In genomic region chr2L:9206401-9206800, dm6 we compare ENCODE assay signal across 1 fruit fly cellular context.
TF ChIP-seq lines count a peak whose summit lies in the region.

No protein-coding gene starts in this region.

TF ChIP-seq in whole organism, embryonic, 481 proteins besides CTCF, POLR2A, EP300 and RAD21 (continued from another document):
- TF ChIP-seq CG12391 (tag; optimal IDR thresholded peaks at IDR 0.05; lab: Kevin White, UChicago) (peak; percentile 53), so (GFP tag; IDR thresholded peaks at IDR 0.05; lab: Robert Waterston, UW) (no peak), CG3281 (GFP tag; optimal IDR thresholded peaks at IDR 0.05; lab: Kevin White, UChicago) (no peak), h (optimal IDR thresholded peaks at IDR 0.05; lab: Kevin White, UChicago) (no peak), CG17385 (GFP tag; optimal IDR thresholded peaks at IDR 0.05; lab: Kevin White, UChicago) (peak; percentile 51), ind (GFP tag; optimal IDR thresholded peaks at IDR 0.05; lab: Kevin White, UChicago) (no peak), Eip74EF (GFP tag; optimal IDR thresholded peaks at IDR 0.05; lab: Kevin White, UChicago) (peak in 1 of 2 experiments; percentile 32), CG30431 (GFP tag; optimal IDR thresholded peaks at IDR 0.05; lab: Kevin White, UChicago) (no peak), Asciz (GFP tag; optimal IDR thresholded peaks at IDR 0.05; lab: Kevin White, UChicago) (peak; percentile 34), CG4617 (GFP tag; optimal IDR thresholded peaks at IDR 0.05; lab: Kevin White, UChicago; ENCODE audit: borderline replicate concordance) (no peak), CG8388 (GFP tag; optimal IDR thresholded peaks at IDR 0.05; lab: Kevin White, UChicago) (peak; percentile 62), scrt (GFP tag; optimal IDR thresholded peaks at IDR 0.05; lab: Kevin White, UChicago) (no peak), jigr1 (GFP tag; IDR thresholded peaks at IDR 0.05; lab: Robert Waterston, UW) (no peak), slou (GFP tag; optimal IDR thresholded peaks at IDR 0.05; lab: Kevin White, UChicago) (no peak), fd102C (GFP tag; optimal IDR thresholded peaks at IDR 0.05; lab: Kevin White, UChicago) (no peak), vvl (GFP tag; IDR thresholded peaks at IDR 0.05; lab: Robert Waterston, UW) (peak; percentile 55; the same call in 1 of the 2 replicates), Xbp1 (GFP tag; optimal IDR thresholded peaks at IDR 0.05; lab: Kevin White, UChicago) (no peak), phol (tag; optimal IDR thresholded peaks at IDR 0.05; lab: Kevin White, UChicago) (peak; percentile 77), NC2β (GFP tag; optimal IDR thresholded peaks at IDR 0.05; lab: Kevin White, UChicago) (no peak), Lim3 (GFP tag; IDR thresholded peaks at IDR 0.05; lab: Robert Waterston, UW) (no peak), Dll (GFP tag; IDR thresholded peaks at IDR 0.05; lab: Robert Waterston, UW; ENCODE audit: partially characterized antibody) (no peak), CG18619 (GFP tag; optimal IDR thresholded peaks at IDR 0.05; lab: Kevin White, UChicago) (no peak), mirr (GFP tag; optimal IDR thresholded peaks at IDR 0.05; lab: Kevin White, UChicago) (no peak), CG10654 (GFP tag; optimal IDR thresholded peaks at IDR 0.05; lab: Kevin White, UChicago) (peak; percentile 4), dysf (GFP tag; IDR thresholded peaks at IDR 0.05; lab: Robert Waterston, UW) (0 out of 3 replicates have a peak, but pooled peaks have one; percentile 33), CG6689 (GFP tag; IDR thresholded peaks at IDR 0.05; lab: Robert Waterston, UW) (peak; percentile 54; the same call in 1 of the 2 replicates), ro (GFP tag; IDR thresholded peaks at IDR 0.05; lab: Robert Waterston, UW) (no peak), CG5245 (GFP tag; optimal IDR thresholded peaks at IDR 0.05; lab: Kevin White, UChicago) (no peak), CoRest (tag; optimal IDR thresholded peaks at IDR 0.05; lab: Kevin White, UChicago) (peak; percentile 53), CG11504 (tag; optimal IDR thresholded peaks at IDR 0.05; lab: Kevin White, UChicago) (peak; percentile 61), CG17829 (tag; optimal IDR thresholded peaks at IDR 0.05; lab: Kevin White, UChicago) (peak; percentile 59), GATAe (GFP tag; conservative IDR thresholded peaks at IDR 0.05; lab: Robert Waterston, UW) (no peak), CG2712 (tag; optimal IDR thresholded peaks at IDR 0.05; lab: Kevin White, UChicago) (peak; percentile 77), Gug (GFP tag; IDR thresholded peaks at IDR 0.05; lab: Robert Waterston, UW) (no peak), zen2 (GFP tag; IDR thresholded peaks at IDR 0.05; lab: Robert Waterston, UW; ENCODE audit: partially characterized antibody) (no peak), esg (GFP tag; conservative IDR thresholded peaks at IDR 0.05; lab: Robert Waterston, UW) (0 out of 2 replicates have a peak, but pooled peaks have one; percentile 5), CG1529 (GFP tag; optimal IDR thresholded peaks at IDR 0.05; lab: Kevin White, UChicago) (peak; percentile 17), az2 (GFP tag; optimal IDR thresholded peaks at IDR 0.05; lab: Kevin White, UChicago) (peak; percentile 48), CG1024 (GFP tag; IDR thresholded peaks at IDR 0.05; lab: Robert Waterston, UW) (no peak), CG9437 (GFP tag; optimal IDR thresholded peaks at IDR 0.05; lab: Kevin White, UChicago) (peak; percentile 23), CG18764 (GFP tag; optimal IDR thresholded peaks at IDR 0.05; lab: Kevin White, UChicago) (no peak), CG18262 (tag; optimal IDR thresholded peaks at IDR 0.05; lab: Kevin White, UChicago) (peak; percentile 82), run (tag; optimal IDR thresholded peaks at IDR 0.05; lab: Kevin White, UChicago) (peak; percentile 28), hth (optimal IDR thresholded peaks at IDR 0.05; lab: Kevin White, UChicago) (no peak), CG17361 (GFP tag; IDR thresholded peaks at IDR 0.05; lab: Robert Waterston, UW) (peak; percentile 50; the same call in 1 of the 3 replicates), CG15479 (GFP tag; optimal IDR thresholded peaks at IDR 0.05; lab: Kevin White, UChicago) (no peak), prd (optimal IDR thresholded peaks at IDR 0.05; lab: Kevin White, UChicago) (no peak), prd (GFP tag; IDR thresholded peaks at IDR 0.05; lab: Robert Waterston, UW) (0 out of 3 replicates have a peak, but pooled peaks have one; percentile 40), CG2202 (tag; optimal IDR thresholded peaks at IDR 0.05; lab: Kevin White, UChicago) (no peak), CG16813 (GFP tag; IDR thresholded peaks at IDR 0.05; lab: Robert Waterston, UW; ENCODE audit: partially characterized antibody) (no peak), Aef1 (GFP tag; IDR thresholded peaks at IDR 0.05; lab: Robert Waterston, UW) (no peak), tgo (GFP tag; IDR thresholded peaks at IDR 0.05; lab: Robert Waterston, UW) (peak; percentile 43; the same call in 2 of the 3 replicates), CG16815 (GFP tag; optimal IDR thresholded peaks at IDR 0.05; lab: Kevin White, UChicago) (no peak), CG13424 (tag; optimal IDR thresholded peaks at IDR 0.05; lab: Kevin White, UChicago) (peak; percentile 62), CG7839 (tag; optimal IDR thresholded peaks at IDR 0.05; lab: Kevin White, UChicago) (peak; percentile 61), salm (tag; optimal IDR thresholded peaks at IDR 0.05; lab: Kevin White, UChicago) (peak; percentile 20), Fer3 (tag; optimal IDR thresholded peaks at IDR 0.05; lab: Kevin White, UChicago) (no peak), aop (GFP tag; IDR thresholded peaks at IDR 0.05; lab: Robert Waterston, UW) (no peak), CG7556 (GFP tag; optimal IDR thresholded peaks at IDR 0.05; lab: Kevin White, UChicago) (peak; percentile 43), Camta (GFP tag; optimal IDR thresholded peaks at IDR 0.05; lab: Kevin White, UChicago) (peak; percentile 1), pzg (GFP tag; optimal IDR thresholded peaks at IDR 0.05; lab: Kevin White, UChicago) (no peak), Spps (tag; optimal IDR thresholded peaks at IDR 0.05; lab: Kevin White, UChicago) (peak; percentile 23), Hr51 (GFP tag; optimal IDR thresholded peaks at IDR 0.05; lab: Kevin White, UChicago) (peak in 1 of 2 experiments; percentile 78), D19A (tag; optimal IDR thresholded peaks at IDR 0.05; lab: Kevin White, UChicago) (peak; percentile 48), dmrt99B (tag; optimal IDR thresholded peaks at IDR 0.05; lab: Kevin White, UChicago) (peak; percentile 77), bsh (GFP tag; optimal IDR thresholded peaks at IDR 0.05; lab: Kevin White, UChicago) (peak; percentile 47 to 73), Hr78 (GFP tag; optimal IDR thresholded peaks at IDR 0.05; lab: Kevin White, UChicago) (peak in 1 of 2 experiments; percentile 38), wek (GFP tag; optimal IDR thresholded peaks at IDR 0.05; lab: Kevin White, UChicago) (no peak), eyg (GFP tag; optimal IDR thresholded peaks at IDR 0.05; lab: Kevin White, UChicago) (no peak), CG10267 (tag; optimal IDR thresholded peaks at IDR 0.05; lab: Kevin White, UChicago) (peak; percentile 16), ttk (GFP tag; IDR thresholded peaks at IDR 0.05; lab: Robert Waterston, UW) (peak; percentile 46; the same call in 1 of the 2 replicates), CG11723 (GFP tag; optimal IDR thresholded peaks at IDR 0.05; lab: Kevin White, UChicago) (no peak), ase (GFP tag; IDR thresholded peaks at IDR 0.05; lab: Robert Waterston, UW) (no peak), pum (GFP tag; optimal IDR thresholded peaks at IDR 0.05; lab: Kevin White, UChicago) (no peak), NFAT (GFP tag; IDR thresholded peaks at IDR 0.05; lab: Robert Waterston, UW) (no peak), CG12299 (tag; optimal IDR thresholded peaks at IDR 0.05; lab: Kevin White, UChicago) (no peak), CG8290 (GFP tag; optimal IDR thresholded peaks at IDR 0.05; lab: Kevin White, UChicago) (no peak), CG8290 (tag; optimal IDR thresholded peaks at IDR 0.05; lab: Kevin White, UChicago) (no peak), CG10209 (GFP tag; optimal IDR thresholded peaks at IDR 0.05; lab: Kevin White, UChicago) (peak; percentile 30), ap (GFP tag; IDR thresholded peaks at IDR 0.05; lab: Robert Waterston, UW) (0 out of 2 replicates have a peak, but pooled peaks have one; percentile 8), cas (GFP tag; IDR thresholded peaks at IDR 0.05; lab: Robert Waterston, UW) (no peak), Dfd (GFP tag; optimal IDR thresholded peaks at IDR 0.05; lab: Kevin White, UChicago) (no peak), CG11093 (GFP tag; IDR thresholded peaks at IDR 0.05; lab: Robert Waterston, UW) (no peak), CG6854 (GFP tag; optimal IDR thresholded peaks at IDR 0.05; lab: Kevin White, UChicago) (no peak), D (optimal IDR thresholded peaks at IDR 0.05; lab: Kevin White, UChicago) (no peak), D (GFP tag; optimal IDR thresholded peaks at IDR 0.05; lab: Kevin White, UChicago) (peak; percentile 33), grn (GFP tag; optimal IDR thresholded peaks at IDR 0.05; lab: Kevin White, UChicago) (no peak), Sry-δ (GFP tag; optimal IDR thresholded peaks at IDR 0.05; lab: Kevin White, UChicago) (no peak), CG5953 (GFP tag; IDR thresholded peaks at IDR 0.05; lab: Robert Waterston, UW) (no peak), nerfin-1 (tag; optimal IDR thresholded peaks at IDR 0.05; lab: Kevin White, UChicago) (peak; percentile 41), CG3407 (GFP tag; optimal IDR thresholded peaks at IDR 0.05; lab: Kevin White, UChicago) (peak; percentile 16), ATbp (GFP tag; optimal IDR thresholded peaks at IDR 0.05; lab: Kevin White, UChicago) (peak; percentile 56), CG6254 (GFP tag; optimal IDR thresholded peaks at IDR 0.05; lab: Kevin White, UChicago) (peak; percentile 27), CG10979 (tag; optimal IDR thresholded peaks at IDR 0.05; lab: Kevin White, UChicago) (peak; percentile 66), vfl (GFP tag; optimal IDR thresholded peaks at IDR 0.05; lab: Kevin White, UChicago) (no peak), gem (tag; optimal IDR thresholded peaks at IDR 0.05; lab: Kevin White, UChicago) (peak; percentile 77), lmd (GFP tag; IDR thresholded peaks at IDR 0.05; lab: Robert Waterston, UW) (no peak), HmgD (GFP tag; optimal IDR thresholded peaks at IDR 0.05; lab: Kevin White, UChicago) (no peak), Hmr (GFP tag; optimal IDR thresholded peaks at IDR 0.05; lab: Kevin White, UChicago) (no peak), ham (GFP tag; IDR thresholded peaks at IDR 0.05; lab: Robert Waterston, UW) (no peak), z (GFP tag; IDR thresholded peaks at IDR 0.05; lab: Robert Waterston, UW) (no peak), CG3065 (GFP tag; optimal IDR thresholded peaks at IDR 0.05; lab: Kevin White, UChicago) (no peak)
TF ChIP-seq in whole organism, embryonic: peak in this region for 87.
